Fruit fly (Drosophila melanogaster): ENCODE measurements around the gene ras.

Gene ras

dm6 chrX:10768043-10768674 is 23.9 kb downstream of the ras start, which contains the start of the genes Atg8a and BTBD9 (continued):
- TF ChIP-seq Stat92E (GFP tag; optimal IDR thresholded peaks at IDR 0.05) (peak in 1 of 3 experiments; percentile 68), CG12299 (tag; optimal IDR thresholded peaks at IDR 0.05) (peak; percentile 52), E2f1 (GFP tag; IDR thresholded peaks at IDR 0.05) (no peak), fd3F (GFP tag; optimal IDR thresholded peaks at IDR 0.05) (no peak), CG18599 (GFP tag; optimal IDR thresholded peaks at IDR 0.05) (no peak), maf-S (GFP tag; optimal IDR thresholded peaks at IDR 0.05) (peak; percentile 28), bsh (GFP tag; optimal IDR thresholded peaks at IDR 0.05) (no peak), CG10366 (GFP tag; IDR thresholded peaks at IDR 0.05) (0 out of 2 replicates have a peak, but pooled peaks have one; percentile 12), CG13894 (tag; optimal IDR thresholded peaks at IDR 0.05) (peak; percentile 80), lola (GFP tag; optimal IDR thresholded peaks at IDR 0.05) (no peak), CG4820 (GFP tag; optimal IDR thresholded peaks at IDR 0.05) (no peak), Gug (GFP tag; IDR thresholded peaks at IDR 0.05) (no peak), kay (GFP tag; optimal IDR thresholded peaks at IDR 0.05) (no peak), Awh (GFP tag; IDR thresholded peaks at IDR 0.05) (no peak), CG17912 (GFP tag; optimal IDR thresholded peaks at IDR 0.05) (no peak), CG1233 (GFP tag; optimal IDR thresholded peaks at IDR 0.05) (no peak), al (GFP tag; IDR thresholded peaks at IDR 0.05) (no peak), sna (GFP tag; IDR thresholded peaks at IDR 0.05; ENCODE audit: partially characterized antibody) (peak; percentile 71), Vsx1 (GFP tag; optimal IDR thresholded peaks at IDR 0.05) (no peak), ind (GFP tag; optimal IDR thresholded peaks at IDR 0.05) (peak; percentile 6), caup (GFP tag; optimal IDR thresholded peaks at IDR 0.05; ENCODE audit: severe bottlenecking) (peak; percentile 14), cg (GFP tag; optimal IDR thresholded peaks at IDR 0.05) (no peak), zfh2 (GFP tag; optimal IDR thresholded peaks at IDR 0.05) (peak; percentile 23), CG32772 (GFP tag; IDR thresholded peaks at IDR 0.05) (no peak), lilli (GFP tag; optimal IDR thresholded peaks at IDR 0.05) (peak; percentile 17), slbo (GFP tag; IDR thresholded peaks at IDR 0.05) (0 out of 2 replicates have a peak, but pooled peaks have one; percentile 32), CG7786 (GFP tag; optimal IDR thresholded peaks at IDR 0.05) (no peak), CG10462 (GFP tag; optimal IDR thresholded peaks at IDR 0.05) (no peak), CG4328 (GFP tag; optimal IDR thresholded peaks at IDR 0.05) (no peak), fd64A (GFP tag; optimal IDR thresholded peaks at IDR 0.05) (no peak), D (optimal IDR thresholded peaks at IDR 0.05) (no peak), D (GFP tag; optimal IDR thresholded peaks at IDR 0.05) (no peak), CG31441 (GFP tag; IDR thresholded peaks at IDR 0.05) (0 out of 2 replicates have a peak, but pooled peaks have one; percentile 22), peb (GFP tag; IDR thresholded peaks at IDR 0.05) (no peak), scrt (GFP tag; optimal IDR thresholded peaks at IDR 0.05) (peak; percentile 3), Ravus (GFP tag; IDR thresholded peaks at IDR 0.05) (no peak), Oaz (GFP tag; IDR thresholded peaks at IDR 0.05) (no peak), HHEX (GFP tag; optimal IDR thresholded peaks at IDR 0.05) (no peak), crp (GFP tag; optimal IDR thresholded peaks at IDR 0.05) (peak in 1 of 2 experiments; percentile 57), CG18011 (GFP tag; optimal IDR thresholded peaks at IDR 0.05) (no peak), mirr (GFP tag; optimal IDR thresholded peaks at IDR 0.05) (peak; percentile 26), CG5245 (GFP tag; optimal IDR thresholded peaks at IDR 0.05) (no peak), CG8281 (tag; optimal IDR thresholded peaks at IDR 0.05) (no peak), slou (GFP tag; optimal IDR thresholded peaks at IDR 0.05) (no peak), run (tag; optimal IDR thresholded peaks at IDR 0.05) (no peak), ara (GFP tag; IDR thresholded peaks at IDR 0.05) (no peak), nom (GFP tag; optimal IDR thresholded peaks at IDR 0.05) (no peak), Pdp1 (GFP tag; optimal IDR thresholded peaks at IDR 0.05) (peak in 1 of 2 experiments; percentile 74), insv (GFP tag; optimal IDR thresholded peaks at IDR 0.05) (peak in 1 of 2 experiments; percentile 58)

All from whole organism, embryonic.